Worm (Caenorhabditis elegans) whole organism, L1 larva: ENCODE measurements around the gene Y116A8C.49.

Experiments
- aha-1 ChIP-seq: fragments of 150-350 bp; optimal IDR thresholded peaks from 2 replicates; lab custom pipeline; 2014; ENCODE audit warnings: missing biosample characterization, missing genetic modification characterization
- ceh-82 ChIP-seq, 3 experiments: fragments of 150-350 bp in 1 of 3; sonication (generic microtip) in 2 of 3; optimal IDR thresholded peaks; 2 replicates each; lab custom pipeline; 2014 to 2017; ENCODE audit warnings: missing biosample characterization in 3 of 3, missing genetic modification characterization in 3 of 3
- dsc-1 ChIP-seq: sonication (generic microtip); optimal IDR thresholded peaks from 2 replicates; lab custom pipeline; 2016; ENCODE audit warnings: mild to moderate bottlenecking, missing genetic modification characterization, missing compliant biosample characterization
- fos-1 ChIP-seq: fragments of 150-350 bp; optimal IDR thresholded peaks from 2 replicates; lab custom pipeline; 2014; ENCODE audit warnings: missing biosample characterization, missing genetic modification characterization
- lin-13 ChIP-seq: fragments of 150-350 bp; optimal IDR thresholded peaks from 2 replicates; lab custom pipeline; 2014; ENCODE audit warnings: missing biosample characterization, missing genetic modification reagents, missing genetic modification characterization
- lin-35 ChIP-seq, 2 experiments: fragments of 150-350 bp; optimal IDR thresholded peaks; 2 replicates each; lab custom pipeline; 2014; ENCODE audit warnings: missing biosample characterization in 2 of 2, missing genetic modification characterization in 2 of 2, missing genetic modification reagents in 2 of 2
- lir-3 ChIP-seq: sonication (generic microtip); optimal IDR thresholded peaks from 2 replicates; lab custom pipeline; 2016; ENCODE audit warnings: mild to moderate bottlenecking, missing genetic modification characterization, moderate library complexity, missing compliant biosample characterization; ENCODE audit not compliant: poor library complexity
- nhr-11 ChIP-seq: fragments of 150-350 bp; optimal IDR thresholded peaks from 2 replicates; lab custom pipeline; 2014; ENCODE audit warnings: missing biosample characterization, missing genetic modification characterization
- nhr-12 ChIP-seq: sonication (generic microtip); optimal IDR thresholded peaks from 2 replicates; lab custom pipeline; 2017; ENCODE audit warnings: missing biosample characterization, missing genetic modification characterization
- nhr-237 ChIP-seq: fragments of 150-350 bp; optimal IDR thresholded peaks from 2 replicates; lab custom pipeline; 2014; ENCODE audit warnings: missing biosample characterization, missing genetic modification characterization
- nhr-71 ChIP-seq: sonication (generic microtip); optimal IDR thresholded peaks from 2 replicates; lab custom pipeline; 2016; ENCODE audit warnings: mild to moderate bottlenecking, missing genetic modification characterization, moderate library complexity, missing compliant biosample characterization
- skn-1 ChIP-seq: fragments of 150-350 bp; optimal IDR thresholded peaks from 2 replicates; lab custom pipeline; 2014; ENCODE audit warnings: missing biosample characterization, missing genetic modification characterization
- unc-62 ChIP-seq: fragments of 150-350 bp; optimal IDR thresholded peaks from 2 replicates; lab custom pipeline; 2014; ENCODE audit warnings: missing biosample characterization, missing genetic modification reagents, missing genetic modification characterization
- ztf-11 ChIP-seq, 2 experiments: sonication (generic microtip); optimal IDR thresholded peaks; 2 replicates each; lab custom pipeline; 2016 to 2017; ENCODE audit warnings: missing genetic modification characterization in 2 of 2, missing biosample characterization in 1 of 2, missing compliant biosample characterization in 1 of 2

DNA sequence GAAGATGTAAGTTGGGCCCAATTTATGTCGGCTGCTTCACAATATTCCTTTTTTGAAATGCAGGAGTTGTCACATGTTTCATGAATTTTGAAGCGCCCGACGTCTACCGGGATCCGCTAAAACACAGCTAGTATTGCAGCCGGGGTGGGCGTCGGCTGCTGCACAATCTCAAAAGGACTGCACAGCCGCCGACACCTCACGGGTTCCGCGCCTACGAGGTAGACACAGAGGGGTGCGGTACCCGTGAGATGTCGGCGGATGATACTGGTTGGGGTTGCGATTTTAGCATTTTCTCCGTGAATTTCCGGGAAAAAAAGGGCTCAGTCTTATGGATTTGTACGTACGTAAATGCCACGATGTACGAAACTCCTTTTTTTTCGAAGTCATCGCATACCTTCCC lies 9.0 kb downstream of the Y116A8C.49 start:
- TF ChIP-seq fos-1 (tag; lab: Kevin White, UChicago) (no peak), nhr-71 (tag; lab: Kevin White, UChicago) (no peak), nhr-12 (tag; lab: Kevin White, UChicago) (no peak), aha-1 (tag; lab: Kevin White, UChicago) (no peak), dsc-1 (tag; lab: Kevin White, UChicago) (no peak), lin-13 (GFP tag; lab: Kevin White, UChicago) (no peak), nhr-237 (tag; lab: Kevin White, UChicago) (no peak), ceh-82 (tag; optimal IDR thresholded peaks at IDR 0.05; lab: Kevin White, UChicago) (no peak), lir-3 (tag; lab: Kevin White, UChicago) (no peak), nhr-11 (tag; lab: Kevin White, UChicago) (no peak), unc-62 (GFP tag; lab: Kevin White, UChicago) (no peak), ztf-11 (tag; optimal IDR thresholded peaks at IDR 0.05; lab: Kevin White, UChicago) (no peak), skn-1 (no peak), lin-35 (GFP tag; optimal IDR thresholded peaks at IDR 0.05; lab: Kevin White, UChicago) (no peak)
